Worm (Caenorhabditis elegans): ENCODE results near the gene D2096.5.

ce11 chrIV:8375381-8375780, 15.8 kb upstream of the D2096.5 start:
- no peak for TF ChIP-seq dao-5 (tag; optimal IDR thresholded peaks at IDR 0.05)
- peak; percentile 70 for TF ChIP-seq W03F9.2 (tag; optimal IDR thresholded peaks at IDR 0.05)
